Fruit fly (Drosophila melanogaster): ENCODE results near the gene Cyp4c3.

DNA sequence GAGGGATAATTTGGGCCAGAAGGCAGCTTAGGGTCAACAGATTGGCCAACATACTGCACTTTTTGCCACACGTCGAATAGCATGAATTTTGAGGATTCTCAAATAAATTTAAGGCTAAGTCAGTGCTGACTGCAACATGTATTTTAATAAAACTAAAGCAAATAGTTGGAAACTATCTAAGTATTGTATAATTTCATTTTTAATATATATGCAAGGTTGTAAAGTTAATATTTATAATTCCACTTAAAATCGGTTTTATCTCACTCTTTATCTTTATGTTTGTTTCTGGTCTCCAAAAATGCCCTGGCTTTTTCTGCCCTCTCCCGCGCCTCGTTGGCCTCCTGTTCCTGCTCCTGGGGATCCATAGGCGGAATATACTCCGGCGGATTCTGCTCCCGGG, 42.6 kb downstream of the Cyp4c3 start, which contains the start of gene CG15549:
- TF ChIP-seq psq (optimal IDR thresholded peaks at IDR 0.05) = no peak
- no peak for TF ChIP-seq Sin3A (optimal IDR thresholded peaks at IDR 0.05)
- TF ChIP-seq h (optimal IDR thresholded peaks at IDR 0.05) = no peak
- TF ChIP-seq ttk (optimal IDR thresholded peaks at IDR 0.05) = no peak
- no peak for TF ChIP-seq Myc (optimal IDR thresholded peaks at IDR 0.05)
- no peak for TF ChIP-seq insv (optimal IDR thresholded peaks at IDR 0.05)
